Worm (Caenorhabditis elegans) whole organism, midembryonic: ENCODE results near the gene pals-39.

ENCODE experiments used
- T22C8.4 ChIP-seq: fragments of 200-800 bp; sonication (Bioruptor generic); IDR thresholded peaks from 2 replicates; pipeline ENCODE4 v1.3.6; 2022; ENCODE audit warnings: missing genetic modification characterization, missing compliant biosample characterization
- cog-1 ChIP-seq: sonication (generic microtip); optimal IDR thresholded peaks from 2 replicates; lab custom pipeline; 2016; ENCODE audit warnings: missing genetic modification characterization, missing compliant biosample characterization
- flt-1 ChIP-seq: fragments of 200-800 bp; sonication (Bioruptor generic); IDR thresholded peaks from 2 replicates; pipeline ENCODE4 v1.3.6; 2022; ENCODE audit warnings: missing genetic modification characterization, missing compliant biosample characterization
- klf-2 ChIP-seq: fragments of 200-800 bp; sonication (Bioruptor generic); conservative IDR thresholded peaks from 2 replicates; pipeline ENCODE4 v1.3.6; 2022; ENCODE audit warnings: missing genetic modification reagents, missing genetic modification characterization, missing compliant biosample characterization
- med-1 ChIP-seq: sonication (generic microtip); optimal IDR thresholded peaks from 2 replicates; lab custom pipeline; 2017; ENCODE audit warnings: missing genetic modification characterization, mild to moderate bottlenecking, missing compliant biosample characterization, antibody characterized with exemption, missing genetic modification reagents; ENCODE audit not compliant: insufficient read depth
- ref-1 ChIP-seq: fragments of 200-800 bp; sonication (Bioruptor generic); conservative IDR thresholded peaks from 2 replicates; pipeline ENCODE4 v1.3.6; 2022; ENCODE audit warnings: missing genetic modification reagents, missing genetic modification characterization, missing compliant biosample characterization
- tab-1 ChIP-seq: fragments of 200-800 bp; sonication (Bioruptor generic); IDR thresholded peaks from 2 replicates; pipeline ENCODE4 v1.3.6; 2022; ENCODE audit warnings: missing genetic modification characterization, missing compliant biosample characterization
- ztf-23 ChIP-seq: fragments of 200-800 bp; sonication (Bioruptor generic); IDR thresholded peaks from 2 replicates; pipeline ENCODE4 v1.3.6; 2022; ENCODE audit warnings: missing genetic modification reagents, missing genetic modification characterization, missing compliant biosample characterization
- ztf-29 ChIP-seq: fragments of 200-800 bp; sonication (Bioruptor generic); IDR thresholded peaks from 2 replicates; pipeline ENCODE4 v1.3.6; 2022; ENCODE audit warnings: missing genetic modification reagents, missing genetic modification characterization, missing compliant biosample characterization

- no peak for TF ChIP-seq cog-1 (tag; lab: Kevin White, UChicago)
- TF ChIP-seq ztf-23 (GFP tag; lab: Robert Waterston, UW) = no peak
- TF ChIP-seq klf-2 (GFP tag; lab: Robert Waterston, UW) = no peak
- TF ChIP-seq ref-1 (GFP tag; lab: Robert Waterston, UW) = no peak
- TF ChIP-seq flt-1 (GFP tag; lab: Robert Waterston, UW) = no peak
- TF ChIP-seq med-1 (GFP tag; lab: Kevin White, UChicago) = no peak
- no peak for TF ChIP-seq T22C8.4 (GFP tag; lab: Robert Waterston, UW)
- no peak for TF ChIP-seq tab-1 (GFP tag; lab: Robert Waterston, UW)
- TF ChIP-seq ztf-29 (GFP tag; lab: Robert Waterston, UW) = no peak
These were observed 40.9 kb upstream of the pals-39 start, which contains the start of gene srt-39 for ce11 chrV:12484585-12484984.
